Fruit fly (Drosophila melanogaster) whole organism, embryonic: ENCODE measurements around the gene CG12321.
A peak's percentile ranks its signal among the peaks of the same experiment; 100 is the strongest.

Source experiments
- CG10147 ChIP-seq: fragments of 200-800 bp; sonication (Bioruptor generic); optimal IDR thresholded peaks from 2 replicates; lab custom pipeline; 2019; ENCODE audit warnings: missing biosample characterization, mild to moderate bottlenecking, missing genetic modification characterization, moderate library complexity
- CG1024 ChIP-seq: fragments of 200-800 bp; sonication (Bioruptor generic); IDR thresholded peaks from 2 replicates; pipeline ENCODE4 v1.3.6; 2022; ENCODE audit warnings: missing biosample characterization, missing genetic modification characterization
- CG10543 ChIP-seq: fragments of 200-800 bp; sonication (Bioruptor generic); optimal IDR thresholded peaks from 3 replicates; lab custom pipeline; 2017; ENCODE audit warnings: missing biosample characterization, mild to moderate bottlenecking, missing genetic modification characterization, moderate library complexity
- CG10959 ChIP-seq: fragments of 200-800 bp; sonication (Bioruptor generic); IDR thresholded peaks from 2 replicates; pipeline ENCODE4 v1.3.6; 2022; ENCODE audit warnings: missing biosample characterization, missing genetic modification characterization
- CG11247 ChIP-seq: fragments of 200-800 bp; sonication (Bioruptor generic); IDR thresholded peaks from 2 replicates; pipeline ENCODE4 v1.3.6; 2022; ENCODE audit warnings: missing biosample characterization, missing genetic modification characterization
- CG12219 ChIP-seq: fragments of 200-800 bp; sonication (Bioruptor generic); optimal IDR thresholded peaks from 3 replicates; lab custom pipeline; 2018; ENCODE audit warnings: missing biosample characterization, mild to moderate bottlenecking, missing genetic modification characterization
- CG13624 ChIP-seq: fragments of 200-800 bp; sonication (Bioruptor generic); optimal IDR thresholded peaks from 2 replicates; lab custom pipeline; 2016; ENCODE audit warnings: missing biosample characterization, missing genetic modification characterization
- CG13894 ChIP-seq: fragments of 200-800 bp; sonication (Bioruptor generic); optimal IDR thresholded peaks from 3 replicates; lab custom pipeline; 2018; ENCODE audit warnings: missing biosample characterization, mild to moderate bottlenecking, missing genetic modification characterization, moderate library complexity
- CG15601 ChIP-seq: fragments of 200-800 bp; sonication (Bioruptor generic); optimal IDR thresholded peaks from 3 replicates; lab custom pipeline; 2019; ENCODE audit warnings: missing biosample characterization, mild to moderate bottlenecking, missing genetic modification characterization, moderate library complexity
- CG17359 ChIP-seq: fragments of 200-800 bp; sonication (Bioruptor generic); optimal IDR thresholded peaks from 3 replicates; lab custom pipeline; 2018; ENCODE audit warnings: missing biosample characterization, mild to moderate bottlenecking, missing genetic modification characterization, moderate library complexity
- CG18764 ChIP-seq: fragments of 200-800 bp; sonication (Bioruptor generic); optimal IDR thresholded peaks from 3 replicates; lab custom pipeline; 2016; ENCODE audit warnings: missing biosample characterization, missing genetic modification characterization
- CG30403 ChIP-seq: fragments of 200-800 bp; sonication (Bioruptor generic); optimal IDR thresholded peaks from 3 replicates; lab custom pipeline; 2016; ENCODE audit warnings: missing biosample characterization, missing genetic modification characterization
- CG4328 ChIP-seq: fragments of 200-800 bp; sonication (Bioruptor generic); optimal IDR thresholded peaks from 3 replicates; lab custom pipeline; 2017; ENCODE audit warnings: missing biosample characterization, missing genetic modification reagents, missing genetic modification characterization
- CG4404 ChIP-seq: fragments of 200-800 bp; sonication (Bioruptor generic); IDR thresholded peaks from 2 replicates; pipeline ENCODE4 v1.3.6; 2022; ENCODE audit warnings: missing biosample characterization, missing genetic modification characterization
- CG4820 ChIP-seq: fragments of 200-800 bp; sonication (Bioruptor generic); optimal IDR thresholded peaks from 3 replicates; lab custom pipeline; 2016; ENCODE audit warnings: missing biosample characterization, missing genetic modification characterization
- CG6689 ChIP-seq: fragments of 200-800 bp; sonication (Bioruptor generic); IDR thresholded peaks from 2 replicates; pipeline ENCODE4 v1.3.6; 2022; ENCODE audit warnings: missing biosample characterization, missing genetic modification characterization
- CG7839 ChIP-seq: fragments of 200-800 bp; sonication (Bioruptor generic); optimal IDR thresholded peaks from 3 replicates; lab custom pipeline; 2018; ENCODE audit warnings: missing biosample characterization, mild to moderate bottlenecking, missing genetic modification characterization, moderate library complexity
- CG9437 ChIP-seq: fragments of 200-800 bp; sonication (Bioruptor generic); optimal IDR thresholded peaks from 2 replicates; lab custom pipeline; 2018; ENCODE audit warnings: missing biosample characterization, mild to moderate bottlenecking, missing genetic modification characterization
- Camta ChIP-seq: fragments of 200-800 bp; sonication (Bioruptor generic); optimal IDR thresholded peaks from 2 replicates; lab custom pipeline; 2016; ENCODE audit warnings: missing biosample characterization, missing genetic modification characterization
- ERR ChIP-seq: fragments of 200-800 bp; sonication (Bioruptor generic); optimal IDR thresholded peaks from 2 replicates; lab custom pipeline; 2016; ENCODE audit warnings: missing biosample characterization, missing genetic modification characterization
- Gsc ChIP-seq: fragments of 200-800 bp; sonication (Bioruptor generic); IDR thresholded peaks from 2 replicates; pipeline ENCODE4 v1.3.6; 2022; ENCODE audit warnings: missing biosample characterization, missing genetic modification characterization
- Hr3 ChIP-seq: fragments of 200-800 bp; sonication (Bioruptor generic); optimal IDR thresholded peaks from 3 replicates; lab custom pipeline; 2016; ENCODE audit warnings: missing biosample characterization, missing genetic modification characterization
- Hr51 ChIP-seq, 2 experiments: fragments of 200-800 bp; sonication (Bioruptor generic); optimal IDR thresholded peaks; 2 replicates in 1 of 2; 3 replicates in 1 of 2; lab custom pipeline; 2016 to 2018; ENCODE audit warnings: missing biosample characterization in 2 of 2, missing genetic modification characterization in 2 of 2, mild to moderate bottlenecking in 1 of 2, moderate library complexity in 1 of 2
- Hsf ChIP-seq: fragments of 200-800 bp; sonication (Bioruptor generic); optimal IDR thresholded peaks from 3 replicates; lab custom pipeline; 2016; ENCODE audit warnings: missing biosample characterization, missing genetic modification characterization
- Jarid2 ChIP-seq: fragments of 200-800 bp; sonication (Bioruptor generic); optimal IDR thresholded peaks from 3 replicates; lab custom pipeline; 2017; ENCODE audit warnings: mild to moderate bottlenecking, missing biosample characterization, missing genetic modification reagents, missing genetic modification characterization
- Max ChIP-seq: fragments of 200-800 bp; sonication (Bioruptor generic); optimal IDR thresholded peaks from 2 replicates; lab custom pipeline; 2016; ENCODE audit warnings: missing biosample characterization, mild to moderate bottlenecking, missing genetic modification characterization
- Optix ChIP-seq: fragments of 200-800 bp; sonication (Bioruptor generic); IDR thresholded peaks from 3 replicates; pipeline ENCODE4 v1.3.6; 2022; ENCODE audit warnings: missing biosample characterization, missing genetic modification characterization
- PHDP ChIP-seq: fragments of 200-800 bp; sonication (Bioruptor generic); optimal IDR thresholded peaks from 3 replicates; lab custom pipeline; 2018; ENCODE audit warnings: missing biosample characterization, mild to moderate bottlenecking, missing genetic modification characterization, moderate library complexity
- ap ChIP-seq: fragments of 200-800 bp; sonication (Bioruptor generic); IDR thresholded peaks from 2 replicates; pipeline ENCODE4 v1.3.6; 2022; ENCODE audit warnings: missing biosample characterization, missing genetic modification characterization
- bowl ChIP-seq: fragments of 200-800 bp; sonication (Bioruptor generic); IDR thresholded peaks from 2 replicates; pipeline ENCODE4 v1.3.6; 2022; ENCODE audit warnings: missing biosample characterization, missing genetic modification characterization
- cg ChIP-seq: fragments of 200-800 bp; sonication (Bioruptor generic); optimal IDR thresholded peaks from 3 replicates; lab custom pipeline; 2019; ENCODE audit warnings: missing biosample characterization, mild to moderate bottlenecking, missing genetic modification characterization, moderate library complexity
- dan ChIP-seq: fragments of 200-800 bp; sonication (Bioruptor generic); IDR thresholded peaks from 2 replicates; pipeline ENCODE4 v1.3.6; 2022; ENCODE audit warnings: missing biosample characterization, missing genetic modification characterization
- dmrt99B ChIP-seq: fragments of 200-800 bp; sonication (Bioruptor generic); optimal IDR thresholded peaks from 2 replicates; lab custom pipeline; 2018; ENCODE audit warnings: missing biosample characterization, mild to moderate bottlenecking, missing genetic modification characterization, moderate library complexity
- gce ChIP-seq: fragments of 200-800 bp; sonication (Bioruptor generic); IDR thresholded peaks from 3 replicates; pipeline ENCODE4 v1.3.6; 2022; ENCODE audit warnings: missing biosample characterization, missing genetic modification characterization
- gsb-n ChIP-seq: fragments of 200-800 bp; sonication (Bioruptor generic); optimal IDR thresholded peaks from 3 replicates; lab custom pipeline; 2018; ENCODE audit warnings: missing biosample characterization, mild to moderate bottlenecking, missing genetic modification characterization
- inv ChIP-seq: fragments of 200-800 bp; sonication (Bioruptor generic); IDR thresholded peaks from 2 replicates; pipeline ENCODE4 v1.3.6; 2022; ENCODE audit warnings: missing biosample characterization, missing genetic modification characterization; ENCODE audit not compliant: partially characterized antibody
- kay ChIP-seq: fragments of 200-800 bp; sonication (Bioruptor generic); optimal IDR thresholded peaks from 2 replicates; lab custom pipeline; 2016; ENCODE audit warnings: missing biosample characterization, missing genetic modification characterization
- lmd ChIP-seq: fragments of 200-800 bp; sonication (Bioruptor generic); IDR thresholded peaks from 2 replicates; pipeline ENCODE4 v1.3.6; 2022; ENCODE audit warnings: missing biosample characterization, missing genetic modification characterization
- otp ChIP-seq: fragments of 200-800 bp; sonication (Bioruptor generic); IDR thresholded peaks from 3 replicates; pipeline ENCODE4, ENCODE4 v1.3.6; 2022; ENCODE audit warnings: missing biosample characterization, missing genetic modification characterization
- pho ChIP-seq: fragments of 200-800 bp; sonication (Bioruptor generic); optimal IDR thresholded peaks from 2 replicates; lab custom pipeline; 2016; ENCODE audit warnings: missing biosample characterization, missing genetic modification characterization
- pnt ChIP-seq: fragments of 200-800 bp; sonication (Bioruptor generic); optimal IDR thresholded peaks from 3 replicates; lab custom pipeline; 2016; ENCODE audit warnings: missing biosample characterization, missing genetic modification characterization
- ro ChIP-seq: fragments of 200-800 bp; sonication (Bioruptor generic); IDR thresholded peaks from 2 replicates; pipeline ENCODE4 v1.3.6; 2022; ENCODE audit warnings: missing biosample characterization, missing genetic modification characterization
- salm ChIP-seq: fragments of 200-800 bp; sonication (Bioruptor generic); optimal IDR thresholded peaks from 2 replicates; lab custom pipeline; 2018; ENCODE audit warnings: missing biosample characterization, mild to moderate bottlenecking, missing genetic modification characterization
- slbo ChIP-seq: fragments of 200-800 bp; sonication (Bioruptor generic); IDR thresholded peaks from 2 replicates; pipeline ENCODE4 v1.3.6; 2022; ENCODE audit warnings: missing biosample characterization, missing genetic modification characterization
- sug ChIP-seq: fragments of 200-800 bp; optimal IDR thresholded peaks from 2 replicates; lab custom pipeline; 2019; ENCODE audit warnings: missing biosample characterization, mild to moderate bottlenecking, missing genetic modification characterization, moderate library complexity
- tgo ChIP-seq: fragments of 200-800 bp; sonication (Bioruptor generic); IDR thresholded peaks from 3 replicates; pipeline ENCODE4 v1.3.6; 2022; ENCODE audit warnings: missing biosample characterization, missing genetic modification characterization
- trem ChIP-seq: fragments of 200-800 bp; optimal IDR thresholded peaks from 3 replicates; lab custom pipeline; 2019; ENCODE audit warnings: missing biosample characterization, mild to moderate bottlenecking, missing genetic modification characterization, moderate library complexity
- ttk ChIP-seq: fragments of 200-800 bp; sonication (Bioruptor generic); IDR thresholded peaks from 2 replicates; pipeline ENCODE4 v2.1.2; 2022; ENCODE audit warnings: missing biosample characterization, missing genetic modification characterization
- vfl ChIP-seq: fragments of 200-800 bp; sonication (Bioruptor generic); optimal IDR thresholded peaks from 2 replicates; lab custom pipeline; 2016; ENCODE audit warnings: missing biosample characterization, missing genetic modification characterization
- zen ChIP-seq: fragments of 200-800 bp; sonication (Bioruptor generic); optimal IDR thresholded peaks from 3 replicates; lab custom pipeline; 2018; ENCODE audit warnings: missing biosample characterization, mild to moderate bottlenecking, missing genetic modification characterization, moderate library complexity
- zf30C ChIP-seq: fragments of 200-800 bp; sonication (Bioruptor generic); optimal IDR thresholded peaks from 3 replicates; lab custom pipeline; 2018; ENCODE audit warnings: missing biosample characterization, mild to moderate bottlenecking, missing genetic modification characterization

The CG12321 gene

dm6 chr3R:18220211-18220749 lies 31.8 kb upstream of the CG12321 start, which contains the start of the genes CG7988 and CG7183 (continued):
- peak; percentile 96 for TF ChIP-seq kay
- TF ChIP-seq CG6689 (GFP tag; lab: Robert Waterston, UW): peak; percentile 99
- TF ChIP-seq ap (GFP tag; lab: Robert Waterston, UW): peak; percentile 98
- TF ChIP-seq ro (GFP tag; lab: Robert Waterston, UW): peak; percentile 99
- peak; percentile 96 for TF ChIP-seq gce (GFP tag; lab: Robert Waterston, UW)
- peak; percentile 95 for TF ChIP-seq Gsc (GFP tag; lab: Robert Waterston, UW)
- peak; percentile 94 to 98 for TF ChIP-seq Hr51 (GFP tag; optimal IDR thresholded peaks at IDR 0.05; lab: Kevin White, UChicago)
- peak; percentile 95 for TF ChIP-seq CG10147 (GFP tag; lab: Kevin White, UChicago)
- peak; percentile 99 for TF ChIP-seq tgo (GFP tag; lab: Robert Waterston, UW)
- peak; percentile 95 for TF ChIP-seq CG9437
- TF ChIP-seq sug (tag; lab: Kevin White, UChicago): peak; percentile 96
- peak; percentile 99 for TF ChIP-seq slbo (GFP tag; lab: Robert Waterston, UW)
- peak; percentile 90 for TF ChIP-seq CG12219 (GFP tag; lab: Kevin White, UChicago)
- TF ChIP-seq Optix (GFP tag; lab: Robert Waterston, UW): no peak
- TF ChIP-seq trem: peak; percentile 97
- peak; percentile 96 for TF ChIP-seq CG4820
- TF ChIP-seq CG17359: peak; percentile 98
- TF ChIP-seq pho (GFP tag; lab: Kevin White, UChicago): peak; percentile 95
- peak; percentile 85 for TF ChIP-seq ERR (GFP tag; lab: Kevin White, UChicago)
- no peak for TF ChIP-seq inv (GFP tag; lab: Robert Waterston, UW)
- peak; percentile 99 for TF ChIP-seq lmd (GFP tag; lab: Robert Waterston, UW)
- TF ChIP-seq PHDP (tag; lab: Kevin White, UChicago): peak; percentile 98
- peak; percentile 99 for TF ChIP-seq CG7839 (tag; lab: Kevin White, UChicago)
- no peak for TF ChIP-seq cg (GFP tag; lab: Kevin White, UChicago)
- peak; percentile 96 for TF ChIP-seq Max
- TF ChIP-seq CG18764 (GFP tag; lab: Kevin White, UChicago): peak; percentile 96
- TF ChIP-seq Jarid2 (GFP tag; lab: Kevin White, UChicago): peak; percentile 77
- peak; percentile 95 for TF ChIP-seq CG13894
- peak; percentile 98 for TF ChIP-seq CG15601 (tag; lab: Kevin White, UChicago)
- peak; percentile 94 for TF ChIP-seq CG1024 (GFP tag; lab: Robert Waterston, UW)
- TF ChIP-seq CG10959 (GFP tag; lab: Robert Waterston, UW): peak; percentile 97
- TF ChIP-seq ttk (GFP tag; lab: Robert Waterston, UW): peak; percentile 99
- TF ChIP-seq zen (tag; lab: Kevin White, UChicago): peak; percentile 98
- peak; percentile 98 for TF ChIP-seq Hsf
- peak; percentile 96 for TF ChIP-seq Camta
- peak; percentile 87 for TF ChIP-seq CG4328 (GFP tag; lab: Kevin White, UChicago)
- peak; percentile 98 for TF ChIP-seq CG11247 (GFP tag; lab: Robert Waterston, UW)
- TF ChIP-seq salm (tag; lab: Kevin White, UChicago): peak; percentile 97
- TF ChIP-seq CG4404: peak; percentile 98
- peak; percentile 99 for TF ChIP-seq Hr3 (GFP tag; lab: Kevin White, UChicago)
- peak; percentile 95 for TF ChIP-seq CG13624 (GFP tag; lab: Kevin White, UChicago)
- peak; percentile 95 for TF ChIP-seq dan (GFP tag; lab: Robert Waterston, UW)
- TF ChIP-seq pnt (GFP tag; lab: Kevin White, UChicago): peak; percentile 95
- TF ChIP-seq CG30403 (GFP tag; lab: Kevin White, UChicago): peak; percentile 99
- peak; percentile 99 for TF ChIP-seq gsb-n
- peak; percentile 99 for TF ChIP-seq zf30C (GFP tag; lab: Kevin White, UChicago)
- peak; percentile 97 for TF ChIP-seq otp (GFP tag; lab: Robert Waterston, UW)
- peak; percentile 88 for TF ChIP-seq CG10543
- TF ChIP-seq bowl: peak; percentile 91
- peak; percentile 91 for TF ChIP-seq vfl (GFP tag; lab: Kevin White, UChicago)
- peak; percentile 98 for TF ChIP-seq dmrt99B (tag; lab: Kevin White, UChicago)
